Fruit fly (Drosophila melanogaster): ENCODE measurements around the gene Nmd3.

The Nmd3 gene

dm6 chrX:2136831-2137452, 47.5 kb downstream of the Nmd3 start (continued):
- TF ChIP-seq Abd-B (GFP tag; optimal IDR thresholded peaks at IDR 0.05) (peak; percentile 100), fd96Cb (tag; optimal IDR thresholded peaks at IDR 0.05) (peak; percentile 100), TFAM (GFP tag; optimal IDR thresholded peaks at IDR 0.05) (peak; percentile 98), Max (GFP tag; optimal IDR thresholded peaks at IDR 0.05) (peak; percentile 100), fd3F (GFP tag; optimal IDR thresholded peaks at IDR 0.05) (peak; percentile 100), CG1024 (GFP tag; IDR thresholded peaks at IDR 0.05) (peak; percentile 99), CG11695 (GFP tag; IDR thresholded peaks at IDR 0.05) (peak; percentile 100), CG12236 (GFP tag; optimal IDR thresholded peaks at IDR 0.05) (peak; percentile 100), gsb-n (tag; optimal IDR thresholded peaks at IDR 0.05) (peak; percentile 100), sqz (GFP tag; optimal IDR thresholded peaks at IDR 0.05) (peak; percentile 100), mld (GFP tag; IDR thresholded peaks at IDR 0.05; ENCODE audit: partially characterized antibody) (no peak), CG10654 (GFP tag; optimal IDR thresholded peaks at IDR 0.05) (peak; percentile 100), bbx (GFP tag; IDR thresholded peaks at IDR 0.05; ENCODE audit: partially characterized antibody) (peak; percentile 36; the same call in 1 of the 2 replicates), CG4730 (GFP tag; IDR thresholded peaks at IDR 0.05) (peak; percentile 100), CG1603 (tag; optimal IDR thresholded peaks at IDR 0.05) (peak; percentile 100), CG13624 (GFP tag; optimal IDR thresholded peaks at IDR 0.05) (peak; percentile 100), CG13123 (GFP tag; optimal IDR thresholded peaks at IDR 0.05) (peak; percentile 99), zen (tag; optimal IDR thresholded peaks at IDR 0.05) (peak; percentile 100), nom (GFP tag; optimal IDR thresholded peaks at IDR 0.05) (peak; percentile 98), slou (GFP tag; optimal IDR thresholded peaks at IDR 0.05) (peak; percentile 100), CG1832 (GFP tag; optimal IDR thresholded peaks at IDR 0.05) (peak; percentile 98), seq (GFP tag; IDR thresholded peaks at IDR 0.05) (peak; percentile 100), Antp (GFP tag; optimal IDR thresholded peaks at IDR 0.05) (peak; percentile 100), Gsc (GFP tag; IDR thresholded peaks at IDR 0.05) (peak; percentile 100), Dref (GFP tag; IDR thresholded peaks at IDR 0.05) (peak; percentile 60), Optix (GFP tag; IDR thresholded peaks at IDR 0.05) (peak; percentile 100), crp (GFP tag; optimal IDR thresholded peaks at IDR 0.05) (peak; percentile 80 to 81), onecut (GFP tag; IDR thresholded peaks at IDR 0.05) (peak; percentile 99), CG6791 (GFP tag; IDR thresholded peaks at IDR 0.05; ENCODE audit: partially characterized antibody) (peak; percentile 49; the same call in 1 of the 3 replicates), pum (GFP tag; optimal IDR thresholded peaks at IDR 0.05) (peak; percentile 100), corto (GFP tag; optimal IDR thresholded peaks at IDR 0.05) (peak; percentile 99), CG4282 (GFP tag; optimal IDR thresholded peaks at IDR 0.05) (peak; percentile 99), Blimp-1 (GFP tag; optimal IDR thresholded peaks at IDR 0.05) (peak; percentile 99), Mrtf (GFP tag; IDR thresholded peaks at IDR 0.05) (peak; percentile 100), row (GFP tag; IDR thresholded peaks at IDR 0.05) (peak; percentile 100), Sox102F (GFP tag; optimal IDR thresholded peaks at IDR 0.05) (peak; percentile 100), CG4617 (GFP tag; optimal IDR thresholded peaks at IDR 0.05; ENCODE audit: borderline replicate concordance) (peak; percentile 100), Awh (GFP tag; IDR thresholded peaks at IDR 0.05) (peak; percentile 100), Six4 (GFP tag; optimal IDR thresholded peaks at IDR 0.05) (peak; percentile 100), CG15696 (tag; optimal IDR thresholded peaks at IDR 0.05) (peak; percentile 100), Dfd (GFP tag; optimal IDR thresholded peaks at IDR 0.05) (peak in 1 of 2 experiments; percentile 59), Kr (GFP tag; optimal IDR thresholded peaks at IDR 0.05) (peak; percentile 99), org-1 (GFP tag; optimal IDR thresholded peaks at IDR 0.05) (peak; percentile 99), Deaf1 (tag; optimal IDR thresholded peaks at IDR 0.05) (peak; percentile 90), insv (GFP tag; optimal IDR thresholded peaks at IDR 0.05) (peak; percentile 71 to 87), Bteb2 (GFP tag; optimal IDR thresholded peaks at IDR 0.05) (peak; percentile 99), h (optimal IDR thresholded peaks at IDR 0.05) (no peak), nmo (GFP tag; optimal IDR thresholded peaks at IDR 0.05) (peak; percentile 100), CG9215 (GFP tag; IDR thresholded peaks at IDR 0.05) (peak; percentile 99), jigr1 (GFP tag; IDR thresholded peaks at IDR 0.05) (peak; percentile 100)

Data from whole organism, embryonic.